Worm (Caenorhabditis elegans): ENCODE results near the gene JC8.4.

Gene JC8.4

DNA sequence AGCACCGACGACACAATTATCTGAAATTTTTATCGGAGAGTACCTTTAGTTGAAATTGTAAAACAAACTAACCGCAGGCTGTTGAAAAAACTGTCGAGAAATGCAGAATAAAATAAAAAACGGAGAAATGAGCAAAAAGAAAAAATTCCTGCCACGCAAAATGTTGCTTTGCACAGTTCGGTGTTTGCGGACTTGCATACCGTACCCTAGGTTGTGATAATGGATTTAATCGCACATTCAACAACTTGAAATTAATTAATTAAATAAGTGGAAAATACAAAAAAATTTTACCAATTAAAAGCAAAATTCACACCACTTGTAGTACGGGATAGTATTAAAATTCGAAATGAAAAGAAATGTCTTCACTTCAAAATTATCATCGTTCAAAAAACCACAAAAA lies 12.1 kb upstream of the JC8.4 start (continued):
- no peak for TF ChIP-seq pha-4 (GFP tag; IDR thresholded peaks at IDR 0.05)
- TF ChIP-seq pha-4 (tag; optimal IDR thresholded peaks at IDR 0.05), result peak; percentile 47
- TF ChIP-seq vab-7 (GFP tag; IDR thresholded peaks at IDR 0.05), result no peak
- peak in 1 of 2 experiments; percentile 15 for TF ChIP-seq hif-1 (tag; optimal IDR thresholded peaks at IDR 0.05)
- no peak for TF ChIP-seq rbr-2 (tag; optimal IDR thresholded peaks at IDR 0.05)
- no peak for TF ChIP-seq Y105C5A.15 (GFP tag; IDR thresholded peaks at IDR 0.05)
- TF ChIP-seq mdt-29 (GFP tag; IDR thresholded peaks at IDR 0.05), result no peak
- no peak for TF ChIP-seq snpc-1.2 (GFP tag; IDR thresholded peaks at IDR 0.05)
- no peak for TF ChIP-seq ztf-7 (tag; optimal IDR thresholded peaks at IDR 0.05)
- TF ChIP-seq dve-1 (tag; optimal IDR thresholded peaks at IDR 0.05; ENCODE audit: insufficient read depth), result peak; percentile 4
- TF ChIP-seq nhr-6 (tag; optimal IDR thresholded peaks at IDR 0.05), result peak; percentile 72
- TF ChIP-seq ceh-20 (GFP tag; IDR thresholded peaks at IDR 0.05), result no peak
- TF ChIP-seq ceh-32 (tag; optimal IDR thresholded peaks at IDR 0.05; ENCODE audit: poor library complexity), result no peak
- TF ChIP-seq gei-8 (GFP tag; optimal IDR thresholded peaks at IDR 0.05), result no peak
- peak; percentile 39 for TF ChIP-seq hlh-30 (tag; optimal IDR thresholded peaks at IDR 0.05; ENCODE audit: insufficient read depth)
- TF ChIP-seq R02D3.7 (tag; optimal IDR thresholded peaks at IDR 0.05), result no peak
- no peak for TF ChIP-seq hlh-11 (tag; optimal IDR thresholded peaks at IDR 0.05)
- no peak for TF ChIP-seq nhr-76 (tag; optimal IDR thresholded peaks at IDR 0.05)
- TF ChIP-seq mep-1 (tag; optimal IDR thresholded peaks at IDR 0.05), result peak; percentile 49
- no peak for TF ChIP-seq pqm-1 (tag; optimal IDR thresholded peaks at IDR 0.05)
- no peak for TF ChIP-seq dmd-9 (GFP tag; IDR thresholded peaks at IDR 0.05)
- TF ChIP-seq dmd-8 (GFP tag; IDR thresholded peaks at IDR 0.05), result no peak
- TF ChIP-seq nhr-28 (tag; optimal IDR thresholded peaks at IDR 0.05), result peak; percentile 9
- no peak for TF ChIP-seq zip-2 (tag; optimal IDR thresholded peaks at IDR 0.05)
- peak; percentile 42 for TF ChIP-seq T20F7.1 (GFP tag; optimal IDR thresholded peaks at IDR 0.05)
- TF ChIP-seq daf-16 (GFP tag; optimal IDR thresholded peaks at IDR 0.05), result no peak
- TF ChIP-seq daf-16 (tag; optimal IDR thresholded peaks at IDR 0.05), result no peak
- no peak for TF ChIP-seq aly-2 (tag; optimal IDR thresholded peaks at IDR 0.05)
- no peak for TF ChIP-seq hmg-1.1 (GFP tag; IDR thresholded peaks at IDR 0.05)
- peak; percentile 50 for TF ChIP-seq dpl-1 (GFP tag; optimal IDR thresholded peaks at IDR 0.05)
- TF ChIP-seq ztf-11 (tag; optimal IDR thresholded peaks at IDR 0.05), result no peak
- TF ChIP-seq mdl-1 (tag; optimal IDR thresholded peaks at IDR 0.05), result no peak
- peak; percentile 46; the same call in 1 of the 2 replicates for TF ChIP-seq lin-38 (GFP tag; IDR thresholded peaks at IDR 0.05)
- TF ChIP-seq attf-4 (tag; optimal IDR thresholded peaks at IDR 0.05), result no peak
- no peak for TF ChIP-seq lin-29 (GFP tag; IDR thresholded peaks at IDR 0.05)
- TF ChIP-seq madf-5 (GFP tag; IDR thresholded peaks at IDR 0.05), result no peak
- no peak for TF ChIP-seq dmd-6 (GFP tag; IDR thresholded peaks at IDR 0.05)
- TF ChIP-seq mxl-3 (GFP tag; optimal IDR thresholded peaks at IDR 0.05), result no peak
- TF ChIP-seq daf-12 (tag; optimal IDR thresholded peaks at IDR 0.05), result no peak
- TF ChIP-seq mxl-2 (GFP tag; conservative IDR thresholded peaks at IDR 0.05), result no peak
- no peak for TF ChIP-seq unc-62 (GFP tag; optimal IDR thresholded peaks at IDR 0.05 in 1 of 2)
- TF ChIP-seq unc-62 (tag; optimal IDR thresholded peaks at IDR 0.05), result no peak
- no peak for TF ChIP-seq Y75B8A.6 (GFP tag; IDR thresholded peaks at IDR 0.05)
- no peak for TF ChIP-seq nhr-41 (GFP tag; IDR thresholded peaks at IDR 0.05)
- TF ChIP-seq D1046.2 (GFP tag; IDR thresholded peaks at IDR 0.05), result no peak
- no peak for TF ChIP-seq daf-8 (GFP tag; IDR thresholded peaks at IDR 0.05)
- TF ChIP-seq lir-3 (tag; optimal IDR thresholded peaks at IDR 0.05), result no peak
- no peak for TF ChIP-seq lin-15B (tag; optimal IDR thresholded peaks at IDR 0.05)
- no peak for TF ChIP-seq F10B5.3 (tag; optimal IDR thresholded peaks at IDR 0.05)
- no peak for TF ChIP-seq duxl-1 (tag; optimal IDR thresholded peaks at IDR 0.05; ENCODE audit: poor library complexity)
- TF ChIP-seq fos-1 (tag; optimal IDR thresholded peaks at IDR 0.05), result no peak

Measured in whole organism, L4 larva.